Fruit fly (Drosophila melanogaster) whole organism, embryonic: ENCODE measurements around the gene CCHa2.

Experiments
- Asciz ChIP-seq: fragments of 200-800 bp; sonication (Bioruptor generic); optimal IDR thresholded peaks from 2 replicates; lab custom pipeline; 2017; ENCODE audit warnings: missing biosample characterization, mild to moderate bottlenecking, missing genetic modification characterization, missing genetic modification reagents
- Atf6 ChIP-seq: fragments of 200-800 bp; sonication (Bioruptor generic); IDR thresholded peaks from 2 replicates; pipeline ENCODE4 v1.3.6; 2022; ENCODE audit warnings: missing biosample characterization, missing genetic modification characterization
- Bgb ChIP-seq: fragments of 200-800 bp; sonication (Bioruptor generic); IDR thresholded peaks from 2 replicates; pipeline ENCODE4 v1.3.6; 2022; ENCODE audit warnings: missing biosample characterization, missing genetic modification characterization; ENCODE audit not compliant: partially characterized antibody
- Blimp-1 ChIP-seq: fragments of 200-800 bp; sonication (Bioruptor generic); optimal IDR thresholded peaks from 3 replicates; lab custom pipeline; 2018; ENCODE audit warnings: missing biosample characterization, missing genetic modification characterization, mild to moderate bottlenecking, moderate library complexity, missing genetic modification reagents
- CG1024 ChIP-seq: fragments of 200-800 bp; sonication (Bioruptor generic); IDR thresholded peaks from 2 replicates; pipeline ENCODE4 v1.3.6; 2022; ENCODE audit warnings: missing biosample characterization, missing genetic modification characterization
- CG11398 ChIP-seq: fragments of 200-800 bp; sonication (Bioruptor generic); optimal IDR thresholded peaks from 2 replicates; lab custom pipeline; 2016; ENCODE audit warnings: missing biosample characterization, missing genetic modification characterization
- CG12155 ChIP-seq: fragments of 200-800 bp; sonication (Bioruptor generic); optimal IDR thresholded peaks from 3 replicates; lab custom pipeline; 2016; ENCODE audit warnings: missing biosample characterization, missing genetic modification characterization
- CG12299 ChIP-seq: fragments of 200-800 bp; sonication (Bioruptor generic); optimal IDR thresholded peaks from 2 replicates; lab custom pipeline; 2018; ENCODE audit warnings: missing biosample characterization, mild to moderate bottlenecking, missing genetic modification characterization
- CG13624 ChIP-seq: fragments of 200-800 bp; sonication (Bioruptor generic); optimal IDR thresholded peaks from 2 replicates; lab custom pipeline; 2016; ENCODE audit warnings: missing biosample characterization, missing genetic modification characterization
- CG13775 ChIP-seq: fragments of 200-800 bp; sonication (Bioruptor generic); optimal IDR thresholded peaks from 3 replicates; lab custom pipeline; 2017; ENCODE audit warnings: missing biosample characterization, mild to moderate bottlenecking, missing genetic modification characterization
- CG16815 ChIP-seq: fragments of 200-800 bp; sonication (Bioruptor generic); optimal IDR thresholded peaks from 3 replicates; lab custom pipeline; 2017; ENCODE audit warnings: missing biosample characterization, mild to moderate bottlenecking, missing genetic modification characterization
- CG17385 ChIP-seq: fragments of 200-800 bp; sonication (Bioruptor generic); optimal IDR thresholded peaks from 3 replicates; lab custom pipeline; 2018; ENCODE audit warnings: missing biosample characterization, mild to moderate bottlenecking, missing genetic modification characterization
- CG17612 ChIP-seq: fragments of 200-800 bp; sonication (Bioruptor generic); IDR thresholded peaks from 2 replicates; pipeline ENCODE4 v1.3.6; 2022; ENCODE audit warnings: missing biosample characterization, missing genetic modification characterization
- CG2202 ChIP-seq: fragments of 200-800 bp; sonication (Bioruptor generic); optimal IDR thresholded peaks from 2 replicates; lab custom pipeline; 2018; ENCODE audit warnings: missing biosample characterization, mild to moderate bottlenecking, missing genetic modification characterization
- CG30431 ChIP-seq: fragments of 200-800 bp; sonication (Bioruptor generic); optimal IDR thresholded peaks from 2 replicates; lab custom pipeline; 2017; ENCODE audit warnings: missing biosample characterization, missing genetic modification characterization
- CG31365 ChIP-seq: fragments of 200-800 bp; sonication (Bioruptor generic); optimal IDR thresholded peaks from 2 replicates; lab custom pipeline; 2018; ENCODE audit warnings: missing biosample characterization, mild to moderate bottlenecking, missing genetic modification characterization
- CG6813 ChIP-seq: fragments of 200-800 bp; sonication (Bioruptor generic); optimal IDR thresholded peaks from 2 replicates; lab custom pipeline; 2017; ENCODE audit warnings: missing biosample characterization, missing genetic modification characterization, mild to moderate bottlenecking, moderate library complexity, missing genetic modification reagents
- CG6854 ChIP-seq: fragments of 200-800 bp; sonication (Bioruptor generic); optimal IDR thresholded peaks from 3 replicates; lab custom pipeline; 2017; ENCODE audit warnings: missing biosample characterization, mild to moderate bottlenecking, missing genetic modification characterization
- CG7745 ChIP-seq: fragments of 200-800 bp; sonication (Bioruptor generic); optimal IDR thresholded peaks from 2 replicates; lab custom pipeline; 2018; ENCODE audit warnings: missing biosample characterization, mild to moderate bottlenecking, missing genetic modification characterization, moderate library complexity
- CG9727 ChIP-seq: fragments of 200-800 bp; sonication (Bioruptor generic); optimal IDR thresholded peaks from 3 replicates; lab custom pipeline; 2017; ENCODE audit warnings: missing biosample characterization, mild to moderate bottlenecking, missing genetic modification characterization
- Dfd ChIP-seq, 2 experiments: fragments of >200 bp; optimal IDR thresholded peaks; 2 replicates each; lab custom pipeline; 2017; ENCODE audit warnings: missing biosample characterization in 2 of 2, missing genetic modification characterization in 2 of 2
- Fer3 ChIP-seq: fragments of 200-800 bp; sonication (Bioruptor generic); optimal IDR thresholded peaks from 2 replicates; lab custom pipeline; 2018; ENCODE audit warnings: missing biosample characterization, mild to moderate bottlenecking, missing genetic modification characterization, moderate library complexity
- HHEX ChIP-seq: fragments of 200-800 bp; sonication (Bioruptor generic); optimal IDR thresholded peaks from 3 replicates; lab custom pipeline; 2017; ENCODE audit warnings: missing biosample characterization, mild to moderate bottlenecking, missing genetic modification characterization, missing genetic modification reagents
- Hmr ChIP-seq: fragments of 200-800 bp; sonication (Bioruptor generic); optimal IDR thresholded peaks from 3 replicates; lab custom pipeline; 2017; ENCODE audit warnings: mild to moderate bottlenecking, missing biosample characterization, missing genetic modification reagents, missing genetic modification characterization
- Myb ChIP-seq: fragments of 200-800 bp; sonication (Bioruptor generic); optimal IDR thresholded peaks from 2 replicates; lab custom pipeline; 2016; ENCODE audit warnings: missing biosample characterization, missing genetic modification characterization
- Nf-YA ChIP-seq: fragments of 200-800 bp; sonication (Bioruptor generic); IDR thresholded peaks from 2 replicates; pipeline ENCODE4 v1.3.6; 2022; ENCODE audit warnings: missing biosample characterization, missing genetic modification characterization
- Oaz ChIP-seq: fragments of 200-800 bp; sonication (Bioruptor generic); IDR thresholded peaks from 2 replicates; pipeline ENCODE4 v1.3.6; 2022; ENCODE audit warnings: missing biosample characterization, missing genetic modification characterization
- Rx ChIP-seq: fragments of 200-800 bp; sonication (Bioruptor generic); IDR thresholded peaks from 2 replicates; pipeline ENCODE4 v1.3.6; 2022; ENCODE audit warnings: missing biosample characterization, missing genetic modification characterization
- al ChIP-seq: fragments of 200-800 bp; sonication (Bioruptor generic); IDR thresholded peaks from 2 replicates; pipeline ENCODE4 v1.3.6; 2022; ENCODE audit warnings: missing biosample characterization, missing genetic modification characterization
- bbx ChIP-seq: fragments of 200-800 bp; sonication (Bioruptor generic); IDR thresholded peaks from 2 replicates; pipeline ENCODE4 v1.3.6; 2022; ENCODE audit warnings: missing biosample characterization, missing genetic modification characterization; ENCODE audit not compliant: partially characterized antibody
- btn ChIP-seq: fragments of 200-800 bp; sonication (Bioruptor generic); optimal IDR thresholded peaks from 2 replicates; lab custom pipeline; 2016; ENCODE audit warnings: missing biosample characterization, missing genetic modification characterization
- chif ChIP-seq, 2 experiments: fragments of 200-800 bp; sonication (Bioruptor generic); optimal IDR thresholded peaks; 3 replicates each; lab custom pipeline; 2016; ENCODE audit warnings: missing biosample characterization in 2 of 2, missing genetic modification characterization in 2 of 2
- corto ChIP-seq: fragments of 200-800 bp; sonication (Bioruptor generic); optimal IDR thresholded peaks from 2 replicates; lab custom pipeline; 2016; ENCODE audit warnings: missing biosample characterization, mild to moderate bottlenecking, missing genetic modification characterization, moderate library complexity
- cwo ChIP-seq: fragments of 200-800 bp; sonication (Bioruptor generic); optimal IDR thresholded peaks from 3 replicates; lab custom pipeline; 2017; ENCODE audit warnings: missing biosample characterization, missing genetic modification characterization, mild to moderate bottlenecking, moderate library complexity, missing genetic modification reagents
- da ChIP-seq: fragments of 200-800 bp; sonication (Bioruptor generic); optimal IDR thresholded peaks from 2 replicates; lab custom pipeline; 2016; ENCODE audit warnings: missing biosample characterization, missing genetic modification characterization
- ems ChIP-seq: fragments of 200-800 bp; sonication (Bioruptor generic); optimal IDR thresholded peaks from 3 replicates; lab custom pipeline; 2016; ENCODE audit warnings: missing biosample characterization, missing genetic modification characterization
- grn ChIP-seq: fragments of 200-800 bp; sonication (Bioruptor generic); optimal IDR thresholded peaks from 3 replicates; lab custom pipeline; 2017; ENCODE audit warnings: missing biosample characterization, missing genetic modification characterization
- gt ChIP-seq: fragments of 200-800 bp; sonication (Bioruptor generic); IDR thresholded peaks from 2 replicates; pipeline ENCODE4 v1.3.6; 2022; ENCODE audit warnings: missing biosample characterization, missing genetic modification characterization
- hb ChIP-seq: fragments of 200-800 bp; sonication (Bioruptor generic); IDR thresholded peaks from 3 replicates; pipeline ENCODE4 v1.3.6; 2022; ENCODE audit warnings: missing biosample characterization, missing genetic modification characterization; ENCODE audit not compliant: partially characterized antibody
- kay ChIP-seq: fragments of 200-800 bp; sonication (Bioruptor generic); optimal IDR thresholded peaks from 2 replicates; lab custom pipeline; 2016; ENCODE audit warnings: missing biosample characterization, missing genetic modification characterization
- lab ChIP-seq: fragments of 200-800 bp; sonication (Bioruptor generic); optimal IDR thresholded peaks from 3 replicates; lab custom pipeline; 2017; ENCODE audit warnings: missing biosample characterization, missing genetic modification characterization, mild to moderate bottlenecking, moderate library complexity, missing genetic modification reagents
- lov ChIP-seq, 2 experiments: fragments of 200-800 bp in 1 of 2; fragments of >200 bp in 1 of 2; sonication (Bioruptor generic) in 1 of 2; IDR thresholded peaks in 1 of 2; optimal IDR thresholded peaks in 1 of 2; 2 replicates in 1 of 2; 3 replicates in 1 of 2; pipeline versions ENCODE4 v1.3.6 to Lab custom; 2017 to 2022; ENCODE audit warnings: missing biosample characterization in 1 of 2, missing genetic modification characterization in 1 of 2
- mld ChIP-seq: fragments of 200-800 bp; sonication (Bioruptor generic); IDR thresholded peaks from 3 replicates; pipeline ENCODE4 v1.3.6; 2022; ENCODE audit warnings: missing biosample characterization, missing genetic modification characterization; ENCODE audit not compliant: partially characterized antibody
- nerfin-1 ChIP-seq: fragments of 200-800 bp; sonication (Bioruptor generic); optimal IDR thresholded peaks from 3 replicates; lab custom pipeline; 2019; ENCODE audit warnings: missing biosample characterization, mild to moderate bottlenecking, missing genetic modification characterization, moderate library complexity
- ro ChIP-seq: fragments of 200-800 bp; sonication (Bioruptor generic); IDR thresholded peaks from 2 replicates; pipeline ENCODE4 v1.3.6; 2022; ENCODE audit warnings: missing biosample characterization, missing genetic modification characterization
- row ChIP-seq: fragments of 200-800 bp; sonication (Bioruptor generic); IDR thresholded peaks from 3 replicates; pipeline ENCODE4 v1.3.6; 2022; ENCODE audit warnings: missing biosample characterization, missing genetic modification characterization
- run ChIP-seq: fragments of 200-800 bp; sonication (Bioruptor generic); optimal IDR thresholded peaks from 3 replicates; lab custom pipeline; 2018; ENCODE audit warnings: missing biosample characterization, mild to moderate bottlenecking, missing genetic modification characterization
- toy ChIP-seq: fragments of 200-800 bp; sonication (Bioruptor generic); IDR thresholded peaks from 2 replicates; pipeline ENCODE4 v1.3.6; 2022; ENCODE audit warnings: missing biosample characterization, missing genetic modification characterization
- vnd ChIP-seq: fragments of 200-800 bp; sonication (Bioruptor generic); IDR thresholded peaks from 3 replicates; pipeline ENCODE4 v1.3.6; 2022; ENCODE audit warnings: missing biosample characterization, missing genetic modification characterization; ENCODE audit not compliant: partially characterized antibody
- z ChIP-seq: fragments of 200-800 bp; sonication (Bioruptor generic); IDR thresholded peaks from 3 replicates; pipeline ENCODE4 v1.3.6; 2022; ENCODE audit warnings: missing biosample characterization, missing genetic modification characterization

Gene CCHa2

DNA sequence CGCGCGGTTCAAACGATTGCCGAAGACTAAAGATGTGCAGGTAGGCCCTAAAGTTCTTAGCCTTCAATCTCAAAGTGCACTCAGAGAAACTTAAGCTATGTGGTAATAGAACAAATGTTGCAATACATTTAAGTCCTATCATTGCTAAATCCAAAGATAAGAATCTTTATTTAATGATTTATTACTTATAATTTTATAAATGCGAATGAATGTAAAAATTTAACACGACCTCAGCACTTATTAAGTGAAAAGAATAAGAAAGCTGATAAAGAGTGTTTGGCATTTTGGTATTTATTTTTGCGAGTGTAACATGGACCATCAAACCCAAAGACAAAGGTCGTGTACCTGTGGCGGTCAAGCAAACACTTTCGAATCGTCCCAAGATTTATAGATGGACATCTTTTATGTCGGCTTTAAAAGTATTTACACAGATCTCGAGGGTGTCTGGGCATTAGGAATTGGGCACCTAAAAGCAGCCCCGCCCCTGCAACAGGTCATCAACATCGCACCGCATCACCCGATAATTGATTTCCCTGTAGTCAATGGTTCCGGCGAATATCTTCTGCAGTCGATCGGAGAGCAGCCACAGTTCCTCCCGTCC, 9.9 kb upstream of the CCHa2 start, which contains the start of gene yellow-e3 (continued):
- TF ChIP-seq CG11398 (GFP tag; lab: Kevin White, UChicago), result no peak
- no peak for TF ChIP-seq z (GFP tag; lab: Robert Waterston, UW)
- no peak for TF ChIP-seq vnd
- no peak for TF ChIP-seq da (GFP tag; lab: Kevin White, UChicago)
- no peak for TF ChIP-seq CG6854 (GFP tag; lab: Kevin White, UChicago)
- no peak for TF ChIP-seq al (GFP tag; lab: Robert Waterston, UW)
- no peak for TF ChIP-seq gt
- no peak for TF ChIP-seq corto (GFP tag; lab: Kevin White, UChicago)
- peak; percentile 38 for TF ChIP-seq CG2202
- TF ChIP-seq CG6813, result no peak
- TF ChIP-seq Atf6, result no peak
- no peak for TF ChIP-seq bbx (GFP tag; lab: Robert Waterston, UW)
- no peak for TF ChIP-seq toy
- no peak for TF ChIP-seq Dfd (GFP tag; optimal IDR thresholded peaks at IDR 0.05; lab: Kevin White, UChicago)
- TF ChIP-seq cwo (GFP tag; lab: Kevin White, UChicago), result no peak
- TF ChIP-seq mld (GFP tag; lab: Robert Waterston, UW), result no peak
- no peak for TF ChIP-seq kay (GFP tag; lab: Kevin White, UChicago)
- TF ChIP-seq Nf-YA, result no peak
- peak; percentile 53 for TF ChIP-seq row (GFP tag; lab: Robert Waterston, UW)
- TF ChIP-seq chif (GFP tag; optimal IDR thresholded peaks at IDR 0.05; lab: Kevin White, UChicago), result no peak
- TF ChIP-seq run (tag; lab: Kevin White, UChicago), result no peak
- peak; percentile 75 for TF ChIP-seq CG9727 (GFP tag; lab: Kevin White, UChicago)
- TF ChIP-seq ems (GFP tag; lab: Kevin White, UChicago), result no peak
- no peak for TF ChIP-seq lov (optimal IDR thresholded peaks at IDR 0.05; lab: Kevin White, UChicago)
- no peak for TF ChIP-seq lov (GFP tag; IDR thresholded peaks at IDR 0.05; lab: Robert Waterston, UW)
- TF ChIP-seq Fer3 (tag; lab: Kevin White, UChicago), result no peak
- TF ChIP-seq nerfin-1 (tag; lab: Kevin White, UChicago), result no peak
- TF ChIP-seq CG17612 (GFP tag; lab: Robert Waterston, UW), result no peak
- no peak for TF ChIP-seq Asciz (GFP tag; lab: Kevin White, UChicago)
- TF ChIP-seq Bgb (GFP tag; lab: Robert Waterston, UW), result no peak
- TF ChIP-seq CG17385 (GFP tag; lab: Kevin White, UChicago), result no peak
- TF ChIP-seq grn (GFP tag; lab: Kevin White, UChicago), result no peak
- TF ChIP-seq CG13775 (GFP tag; lab: Kevin White, UChicago), result peak; percentile 30
- TF ChIP-seq ro (GFP tag; lab: Robert Waterston, UW), result no peak
- TF ChIP-seq CG12299, result no peak
- no peak for TF ChIP-seq btn (GFP tag; lab: Kevin White, UChicago)
- no peak for TF ChIP-seq CG12155 (GFP tag; lab: Kevin White, UChicago)
- peak; percentile 38 for TF ChIP-seq Blimp-1 (GFP tag; lab: Kevin White, UChicago)
- no peak for TF ChIP-seq CG30431 (GFP tag; lab: Kevin White, UChicago)
- TF ChIP-seq CG16815, result peak; percentile 41
- no peak for TF ChIP-seq CG31365 (tag; lab: Kevin White, UChicago)
- peak; percentile 13 for TF ChIP-seq CG7745 (tag; lab: Kevin White, UChicago)
- TF ChIP-seq Hmr (GFP tag; lab: Kevin White, UChicago), result no peak
- TF ChIP-seq CG13624 (GFP tag; lab: Kevin White, UChicago), result no peak
- no peak for TF ChIP-seq HHEX (GFP tag; lab: Kevin White, UChicago)
- no peak for TF ChIP-seq Myb (GFP tag; lab: Kevin White, UChicago)
- TF ChIP-seq Rx (GFP tag; lab: Robert Waterston, UW), result no peak
- TF ChIP-seq CG1024 (GFP tag; lab: Robert Waterston, UW), result no peak
- no peak for TF ChIP-seq lab (GFP tag; lab: Kevin White, UChicago)
- no peak for TF ChIP-seq Oaz
- no peak for TF ChIP-seq hb (GFP tag; lab: Robert Waterston, UW)
